Worm (Caenorhabditis elegans): Measurements from ENCODE around the gene nfx-1.

- TF ChIP-seq fkh-10 (GFP tag; optimal IDR thresholded peaks at IDR 0.05) (no peak), unc-62 (GFP tag; optimal IDR thresholded peaks at IDR 0.05) (no peak), fkh-8 (tag; optimal IDR thresholded peaks at IDR 0.05) (no peak), jun-1 (tag; optimal IDR thresholded peaks at IDR 0.05) (no peak), fkh-4 (tag; optimal IDR thresholded peaks at IDR 0.05; ENCODE audit: borderline replicate concordance) (no peak), ceh-88 (GFP tag; IDR thresholded peaks at IDR 0.05) (no peak), nhr-28 (tag; optimal IDR thresholded peaks at IDR 0.05) (no peak)
These were observed 5.3 kb downstream of the nfx-1 start, which contains the start of gene C16A3.5 for ce11 chrIII:6380472-6380871.
